Worm (Caenorhabditis elegans): ENCODE data around the gene srsx-30.

ce11 chrV:10160954-10161353, 2.3 kb downstream of the srsx-30 start, which contains the start of gene C51E3.10:
- TF ChIP-seq dao-5 (tag; optimal IDR thresholded peaks at IDR 0.05) (no peak), W03F9.2 (tag; optimal IDR thresholded peaks at IDR 0.05) (no peak), him-1 (tag; optimal IDR thresholded peaks at IDR 0.05) (no peak)
